Worm (Caenorhabditis elegans) whole organism, midembryonic: Measurements from ENCODE around the gene C39E9.7.

Source experiments
- T22C8.4 ChIP-seq: fragments of 200-800 bp; sonication (Bioruptor generic); IDR thresholded peaks from 2 replicates; pipeline ENCODE4 v1.3.6; 2022; ENCODE audit warnings: missing genetic modification characterization, missing compliant biosample characterization
- cog-1 ChIP-seq: sonication (generic microtip); optimal IDR thresholded peaks from 2 replicates; lab custom pipeline; 2016; ENCODE audit warnings: missing genetic modification characterization, missing compliant biosample characterization
- flt-1 ChIP-seq: fragments of 200-800 bp; sonication (Bioruptor generic); IDR thresholded peaks from 2 replicates; pipeline ENCODE4 v1.3.6; 2022; ENCODE audit warnings: missing genetic modification characterization, missing compliant biosample characterization
- klf-2 ChIP-seq: fragments of 200-800 bp; sonication (Bioruptor generic); conservative IDR thresholded peaks from 2 replicates; pipeline ENCODE4 v1.3.6; 2022; ENCODE audit warnings: missing genetic modification reagents, missing genetic modification characterization, missing compliant biosample characterization
- med-1 ChIP-seq: sonication (generic microtip); optimal IDR thresholded peaks from 2 replicates; lab custom pipeline; 2017; ENCODE audit warnings: missing genetic modification characterization, mild to moderate bottlenecking, missing compliant biosample characterization, antibody characterized with exemption, missing genetic modification reagents; ENCODE audit not compliant: insufficient read depth
- tab-1 ChIP-seq: fragments of 200-800 bp; sonication (Bioruptor generic); IDR thresholded peaks from 2 replicates; pipeline ENCODE4 v1.3.6; 2022; ENCODE audit warnings: missing genetic modification characterization, missing compliant biosample characterization
- ztf-23 ChIP-seq: fragments of 200-800 bp; sonication (Bioruptor generic); IDR thresholded peaks from 2 replicates; pipeline ENCODE4 v1.3.6; 2022; ENCODE audit warnings: missing genetic modification reagents, missing genetic modification characterization, missing compliant biosample characterization
- ztf-29 ChIP-seq: fragments of 200-800 bp; sonication (Bioruptor generic); IDR thresholded peaks from 2 replicates; pipeline ENCODE4 v1.3.6; 2022; ENCODE audit warnings: missing genetic modification reagents, missing genetic modification characterization, missing compliant biosample characterization

ce11 chrIV:13036835-13037234, 39.7 kb downstream of the C39E9.7 start:
- no peak for TF ChIP-seq klf-2 (GFP tag; lab: Robert Waterston, UW)
- no peak for TF ChIP-seq ztf-23 (GFP tag; lab: Robert Waterston, UW)
- TF ChIP-seq ztf-29 (GFP tag; lab: Robert Waterston, UW): no peak
- TF ChIP-seq med-1 (GFP tag; lab: Kevin White, UChicago): no peak
- TF ChIP-seq flt-1 (GFP tag; lab: Robert Waterston, UW): peak; percentile 32; the same call in 1 of the 2 replicates
- TF ChIP-seq tab-1: no peak
- no peak for TF ChIP-seq cog-1
- no peak for TF ChIP-seq T22C8.4 (GFP tag; lab: Robert Waterston, UW)
